Worm (Caenorhabditis elegans) whole organism, young adult: ENCODE measurements around the gene Y44A6C.2.

ENCODE experiments used
- B0019.2 ChIP-seq: fragments of 200-800 bp; sonication (Bioruptor generic); conservative IDR thresholded peaks from 2 replicates; pipeline ENCODE4 v1.3.6; 2022; ENCODE audit warnings: missing genetic modification reagents, missing genetic modification characterization, missing compliant biosample characterization
- B0035.1 ChIP-seq: sonication (generic microtip); optimal IDR thresholded peaks from 2 replicates; lab custom pipeline; 2016; ENCODE audit warnings: missing genetic modification characterization, mild to moderate bottlenecking, missing compliant biosample characterization, missing genotype, missing genetic modification reagents
- B0261.1 ChIP-seq: sonication (generic microtip); optimal IDR thresholded peaks from 2 replicates; lab custom pipeline; 2016; ENCODE audit warnings: mild to moderate bottlenecking, missing genetic modification characterization, moderate library complexity, missing compliant biosample characterization
- C17E4.6 ChIP-seq: fragments of 200-800 bp; sonication (Bioruptor generic); IDR thresholded peaks from 2 replicates; pipeline ENCODE4 v1.3.6; 2022; ENCODE audit warnings: missing genetic modification reagents, missing genetic modification characterization, missing compliant biosample characterization
- D2030.7 ChIP-seq: fragments of 200-800 bp; sonication (Bioruptor generic); IDR thresholded peaks from 2 replicates; pipeline ENCODE4 v1.3.6; 2022; ENCODE audit warnings: missing genetic modification reagents, missing genetic modification characterization, missing compliant biosample characterization
- F33H1.4 ChIP-seq: fragments of 200-800 bp; sonication (Bioruptor generic); IDR thresholded peaks from 2 replicates; pipeline ENCODE4 v1.3.6; 2022; ENCODE audit warnings: missing genetic modification reagents, missing genetic modification characterization, missing compliant biosample characterization
- F39B2.1 ChIP-seq: fragments of 200-800 bp; sonication (Bioruptor generic); IDR thresholded peaks from 2 replicates; pipeline ENCODE4 v1.3.6; 2022; ENCODE audit warnings: missing genetic modification reagents, missing genetic modification characterization, missing compliant biosample characterization
- K11D2.4 ChIP-seq: fragments of 200-800 bp; sonication (Bioruptor generic); IDR thresholded peaks from 2 replicates; pipeline ENCODE4 v1.3.6; 2022; ENCODE audit warnings: missing genetic modification reagents, missing genetic modification characterization, missing compliant biosample characterization
- Y56A3A.18 ChIP-seq: fragments of 200-800 bp; sonication (Bioruptor generic); IDR thresholded peaks from 2 replicates; pipeline ENCODE4 v1.3.6; 2022; ENCODE audit warnings: missing genetic modification reagents, missing genetic modification characterization, missing compliant biosample characterization
- ZK185.1 ChIP-seq: sonication (generic microtip); optimal IDR thresholded peaks from 2 replicates; lab custom pipeline; 2016; ENCODE audit warnings: mild to moderate bottlenecking, missing genetic modification characterization, missing compliant biosample characterization; ENCODE audit not compliant: poor library complexity, severe bottlenecking
- ama-1 ChIP-seq, 3 experiments: fragments of 150-350 bp in 1 of 3; sonication (generic microtip) in 2 of 3; optimal IDR thresholded peaks; 2 replicates each; lab custom pipeline; 2014 to 2018; ENCODE audit warnings: missing biosample characterization in 2 of 3, missing genetic modification characterization in 2 of 3, missing genetic modification reagents in 2 of 3
- aptf-3 ChIP-seq: fragments of 200-800 bp; sonication (Bioruptor generic); IDR thresholded peaks from 2 replicates; pipeline ENCODE4 v1.3.6; 2022; ENCODE audit warnings: missing genetic modification characterization, missing compliant biosample characterization
- athp-1 ChIP-seq: sonication (generic microtip); optimal IDR thresholded peaks from 2 replicates; lab custom pipeline; 2017; ENCODE audit warnings: mild to moderate bottlenecking, missing genetic modification characterization, missing compliant biosample characterization
- attf-3 ChIP-seq: fragments of 200-800 bp; sonication (Bioruptor generic); conservative IDR thresholded peaks from 2 replicates; pipeline ENCODE4 v1.3.6; 2022; ENCODE audit warnings: missing genetic modification reagents, missing genetic modification characterization, missing compliant biosample characterization
- attf-6 ChIP-seq: fragments of 200-800 bp; sonication (Bioruptor generic); IDR thresholded peaks from 2 replicates; pipeline ENCODE4 v1.3.6; 2022; ENCODE audit warnings: missing genetic modification reagents, missing genetic modification characterization, missing compliant biosample characterization
- bed-1 ChIP-seq: fragments of 200-800 bp; sonication (Bioruptor generic); IDR thresholded peaks from 2 replicates; pipeline ENCODE4 v1.3.6; 2022; ENCODE audit warnings: missing genetic modification reagents, missing genetic modification characterization, missing compliant biosample characterization
- bed-2 ChIP-seq: fragments of 200-800 bp; sonication (Bioruptor generic); IDR thresholded peaks from 2 replicates; pipeline ENCODE4 v1.3.6; 2022; ENCODE audit warnings: missing genetic modification reagents, missing genetic modification characterization, missing compliant biosample characterization
- ccch-3 ChIP-seq: fragments of 200-800 bp; sonication (Bioruptor generic); optimal IDR thresholded peaks from 2 replicates; lab custom pipeline; 2018; ENCODE audit warnings: mild to moderate bottlenecking, missing genetic modification characterization, missing compliant biosample characterization
- ceh-100 ChIP-seq: fragments of 200-800 bp; sonication (Bioruptor generic); IDR thresholded peaks from 2 replicates; pipeline ENCODE4 v1.3.6; 2022; ENCODE audit warnings: missing genetic modification reagents, missing genetic modification characterization, missing compliant biosample characterization
- ceh-91 ChIP-seq: fragments of 200-800 bp; sonication (Bioruptor generic); IDR thresholded peaks from 2 replicates; pipeline ENCODE4 v1.3.6; 2022; ENCODE audit warnings: missing genetic modification reagents, missing genetic modification characterization, missing compliant biosample characterization
- chd-7 ChIP-seq: sonication (generic microtip); optimal IDR thresholded peaks from 2 replicates; lab custom pipeline; 2016; ENCODE audit warnings: mild to moderate bottlenecking, missing genetic modification characterization, moderate library complexity, missing compliant biosample characterization
- egl-18 ChIP-seq: fragments of 200-800 bp; sonication (Bioruptor generic); IDR thresholded peaks from 2 replicates; pipeline ENCODE4 v1.3.6; 2022; ENCODE audit warnings: missing genetic modification reagents, missing genetic modification characterization, missing compliant biosample characterization
- hrde-1 ChIP-seq: sonication (generic microtip); optimal IDR thresholded peaks from 2 replicates; lab custom pipeline; 2016; ENCODE audit warnings: missing genetic modification characterization, mild to moderate bottlenecking, missing compliant biosample characterization, moderate library complexity, missing genotype, missing genetic modification reagents, borderline replicate concordance
- let-607 ChIP-seq, 2 experiments: fragments of 200-800 bp in 1 of 2; sonication (Bioruptor generic) in 1 of 2; sonication (generic microtip) in 1 of 2; optimal IDR thresholded peaks; 2 replicates each; lab custom pipeline; 2016 to 2018; ENCODE audit warnings: mild to moderate bottlenecking in 2 of 2, missing compliant biosample characterization in 2 of 2, missing genetic modification characterization in 2 of 2, moderate library complexity in 2 of 2, missing genotype in 1 of 2
- lin-26 ChIP-seq: fragments of 200-800 bp; sonication (Bioruptor generic); IDR thresholded peaks from 2 replicates; pipeline ENCODE4 v1.3.6; 2022; ENCODE audit warnings: missing genetic modification reagents, missing genetic modification characterization, missing compliant biosample characterization
- lin-35 ChIP-seq, 3 experiments: fragments of 150-350 bp in 2 of 3; sonication (generic microtip) in 1 of 3; optimal IDR thresholded peaks; 2 replicates each; lab custom pipeline; 2014 to 2018; ENCODE audit warnings: missing biosample characterization in 3 of 3, missing genetic modification characterization in 3 of 3, missing genetic modification reagents in 3 of 3
- lsy-27 ChIP-seq: sonication (generic microtip); optimal IDR thresholded peaks from 2 replicates; lab custom pipeline; 2017; ENCODE audit warnings: missing genetic modification characterization, mild to moderate bottlenecking, missing compliant biosample characterization, antibody characterized with exemption, missing genotype, borderline replicate concordance; ENCODE audit not compliant: insufficient read depth
- madf-3 ChIP-seq: fragments of 200-800 bp; sonication (Bioruptor generic); IDR thresholded peaks from 2 replicates; pipeline ENCODE4 v1.3.6; 2022; ENCODE audit warnings: missing genetic modification reagents, missing genetic modification characterization, missing compliant biosample characterization
- madf-8 ChIP-seq: fragments of 200-800 bp; sonication (Bioruptor generic); conservative IDR thresholded peaks from 2 replicates; pipeline ENCODE4 v1.3.6; 2022; ENCODE audit warnings: missing genetic modification reagents, missing genetic modification characterization, missing compliant biosample characterization
- mxl-1 ChIP-seq: sonication (generic microtip); optimal IDR thresholded peaks from 2 replicates; lab custom pipeline; 2016; ENCODE audit warnings: missing genetic modification characterization, missing compliant biosample characterization
- nfya-1 ChIP-seq: sonication (generic microtip); optimal IDR thresholded peaks from 2 replicates; lab custom pipeline; 2017; ENCODE audit warnings: antibody characterized with exemption, missing compliant biosample characterization, missing genetic modification characterization, borderline replicate concordance; ENCODE audit not compliant: insufficient read depth
- nfya-2 ChIP-seq: fragments of 200-800 bp; sonication (Bioruptor generic); IDR thresholded peaks from 2 replicates; pipeline ENCODE4 v1.3.6; 2022; ENCODE audit warnings: missing genetic modification reagents, missing genetic modification characterization, missing compliant biosample characterization
- rcor-1 ChIP-seq: fragments of 200-800 bp; sonication (Bioruptor generic); IDR thresholded peaks from 2 replicates; pipeline ENCODE4 v1.3.6; 2022; ENCODE audit warnings: missing genetic modification reagents, missing genetic modification characterization, missing compliant biosample characterization
- rec-8 ChIP-seq, 2 experiments: sonication (generic microtip); optimal IDR thresholded peaks; 2 replicates each; lab custom pipeline; 2016; ENCODE audit warnings: mild to moderate bottlenecking in 2 of 2, missing genetic modification characterization in 2 of 2, missing genetic modification reagents in 2 of 2, missing genotype in 2 of 2, missing biosample characterization in 1 of 2, missing compliant biosample characterization in 1 of 2, moderate library complexity in 1 of 2
- repo-1 ChIP-seq: sonication (generic microtip); optimal IDR thresholded peaks from 2 replicates; lab custom pipeline; 2017; ENCODE audit warnings: mild to moderate bottlenecking, missing genetic modification characterization, missing compliant biosample characterization
- rpc-1 ChIP-seq, 2 experiments: fragments of 150-350 bp in 1 of 2; sonication (generic microtip) in 1 of 2; optimal IDR thresholded peaks; 2 replicates each; lab custom pipeline; 2014 to 2018; ENCODE audit warnings: missing biosample characterization in 1 of 2, missing genetic modification characterization in 1 of 2, missing genetic modification reagents in 1 of 2, missing genotype in 1 of 2
- snpc-1.3 ChIP-seq: sonication (generic microtip); optimal IDR thresholded peaks from 2 replicates; lab custom pipeline; 2017; ENCODE audit warnings: missing genetic modification characterization, mild to moderate bottlenecking, missing compliant biosample characterization, antibody characterized with exemption, moderate library complexity, missing genotype, missing genetic modification reagents; ENCODE audit not compliant: insufficient read depth
- snpc-3.4 ChIP-seq: sonication (generic microtip); optimal IDR thresholded peaks from 2 replicates; lab custom pipeline; 2017; ENCODE audit warnings: missing genetic modification characterization, mild to moderate bottlenecking, missing compliant biosample characterization, antibody characterized with exemption, moderate library complexity, missing genotype, missing genetic modification reagents
- snpc-4 ChIP-seq, 5 experiments: fragments of 150-350 bp in 1 of 5; sonication (generic microtip) in 4 of 5; optimal IDR thresholded peaks; 2 replicates each; lab custom pipeline; 2014 to 2018; ENCODE audit warnings: missing genetic modification characterization in 5 of 5, missing biosample characterization in 3 of 5, antibody characterized with exemption in 2 of 5, mild to moderate bottlenecking in 2 of 5, missing compliant biosample characterization in 2 of 5, missing genotype in 2 of 5, moderate library complexity in 2 of 5, missing genetic modification reagents in 1 of 5
- unc-130 ChIP-seq: sonication (generic microtip); optimal IDR thresholded peaks from 2 replicates; lab custom pipeline; 2016; ENCODE audit warnings: missing genetic modification reagents, missing genetic modification characterization, missing compliant biosample characterization
- unc-62 ChIP-seq: fragments of 150-350 bp; optimal IDR thresholded peaks from 2 replicates; lab custom pipeline; 2014; ENCODE audit warnings: missing biosample characterization, missing genetic modification reagents, missing genetic modification characterization
- zfh-2 ChIP-seq: fragments of 200-800 bp; sonication (Bioruptor generic); conservative IDR thresholded peaks from 2 replicates; pipeline ENCODE4 v1.3.6; 2022; ENCODE audit warnings: missing genetic modification reagents, missing genetic modification characterization, missing compliant biosample characterization
- zim-3 ChIP-seq: sonication (generic microtip); optimal IDR thresholded peaks from 2 replicates; lab custom pipeline; 2017; ENCODE audit warnings: mild to moderate bottlenecking, missing genetic modification characterization, moderate library complexity, missing compliant biosample characterization
- ztf-25 ChIP-seq: fragments of 200-800 bp; sonication (Bioruptor generic); IDR thresholded peaks from 2 replicates; pipeline ENCODE4 v1.3.6; 2022; ENCODE audit warnings: missing genetic modification reagents, missing genetic modification characterization, missing compliant biosample characterization
- ztf-3 ChIP-seq: fragments of 200-800 bp; sonication (Bioruptor generic); optimal IDR thresholded peaks from 2 replicates; lab custom pipeline; 2018; ENCODE audit warnings: mild to moderate bottlenecking, missing genetic modification characterization, missing compliant biosample characterization

Gene Y44A6C.2

ce11 chrV:20728763-20729350, 6.8 kb downstream of the Y44A6C.2 start, which contains the start of gene ipla-3 (continued):
- TF ChIP-seq B0035.1 (no peak), attf-6 (no peak), snpc-3.4 (no peak), let-607 (tag; optimal IDR thresholded peaks at IDR 0.05; lab: Kevin White, UChicago) (peak in 1 of 2 experiments; percentile 23), D2030.7 (0 out of 2 replicates have a peak, but pooled peaks have one; percentile 21), rcor-1 (no peak), chd-7 (peak; percentile 75), hrde-1 (tag; lab: Kevin White, UChicago) (no peak), repo-1 (tag; lab: Kevin White, UChicago) (peak; percentile 30), lsy-27 (tag; lab: Kevin White, UChicago) (no peak), ceh-91 (GFP tag; lab: Robert Waterston, UW) (no peak), snpc-1.3 (tag; lab: Kevin White, UChicago) (no peak), ceh-100 (GFP tag; lab: Robert Waterston, UW) (no peak), egl-18 (GFP tag; lab: Robert Waterston, UW) (no peak), B0019.2 (GFP tag; lab: Robert Waterston, UW) (no peak), athp-1 (no peak), F39B2.1 (GFP tag; lab: Robert Waterston, UW) (no peak), ccch-3 (GFP tag; lab: Kevin White, UChicago) (no peak), ztf-25 (GFP tag; lab: Robert Waterston, UW) (no peak), bed-2 (GFP tag; lab: Robert Waterston, UW) (no peak), zim-3 (no peak), rpc-1 (optimal IDR thresholded peaks at IDR 0.05; lab: Kevin White, UChicago) (no peak), rpc-1 (tag; optimal IDR thresholded peaks at IDR 0.05; lab: Kevin White, UChicago) (no peak), snpc-4 (GFP tag; optimal IDR thresholded peaks at IDR 0.05; lab: Kevin White, UChicago) (no peak), snpc-4 (tag; optimal IDR thresholded peaks at IDR 0.05; lab: Kevin White, UChicago) (peak in 2 of 4 experiments; percentile 37 to 54), ZK185.1 (tag; lab: Kevin White, UChicago) (peak; percentile 25), zfh-2 (GFP tag; lab: Robert Waterston, UW) (no peak), aptf-3 (GFP tag; lab: Robert Waterston, UW) (no peak), nfya-2 (GFP tag; lab: Robert Waterston, UW) (no peak), madf-8 (GFP tag; lab: Robert Waterston, UW) (no peak), madf-3 (no peak), lin-26 (GFP tag; lab: Robert Waterston, UW) (no peak), mxl-1 (tag; lab: Kevin White, UChicago) (no peak), B0261.1 (no peak), ama-1 (optimal IDR thresholded peaks at IDR 0.05; lab: Kevin White, UChicago) (no peak), ama-1 (GFP tag; optimal IDR thresholded peaks at IDR 0.05; lab: Kevin White, UChicago) (no peak), Y56A3A.18 (GFP tag; lab: Robert Waterston, UW) (no peak), attf-3 (GFP tag; lab: Robert Waterston, UW) (no peak), C17E4.6 (GFP tag; lab: Robert Waterston, UW) (no peak), K11D2.4 (GFP tag; lab: Robert Waterston, UW) (no peak), nfya-1 (tag; lab: Kevin White, UChicago) (no peak), lin-35 (GFP tag; optimal IDR thresholded peaks at IDR 0.05; lab: Kevin White, UChicago) (peak in 1 of 3 experiments; percentile 26), unc-62 (GFP tag; lab: Kevin White, UChicago) (peak; percentile 1), unc-130 (no peak), rec-8 (tag; optimal IDR thresholded peaks at IDR 0.05; lab: Kevin White, UChicago) (no peak), F33H1.4 (GFP tag; lab: Robert Waterston, UW) (no peak), ztf-3 (peak; percentile 46), bed-1 (no peak)
